Worm (Caenorhabditis elegans) whole organism, L3 larva: ENCODE results near the gene nlp-1.

Experiments used
- R02D3.7 ChIP-seq: fragments of 150-350 bp; optimal IDR thresholded peaks from 2 replicates; lab custom pipeline; 2014; ENCODE audit warnings: missing biosample characterization, missing genetic modification characterization
- ZK546.5 ChIP-seq: sonication (generic microtip); optimal IDR thresholded peaks from 2 replicates; lab custom pipeline; 2017; ENCODE audit warnings: missing biosample characterization, missing genetic modification characterization
- aly-2 ChIP-seq: fragments of 150-350 bp; optimal IDR thresholded peaks from 2 replicates; lab custom pipeline; 2014; ENCODE audit warnings: missing biosample characterization, missing genetic modification characterization
- ama-1 ChIP-seq: fragments of 150-350 bp; optimal IDR thresholded peaks from 2 replicates; lab custom pipeline; 2018
- ceh-28 ChIP-seq: fragments of 150-350 bp; optimal IDR thresholded peaks from 2 replicates; lab custom pipeline; 2014; ENCODE audit warnings: missing biosample characterization, missing genetic modification reagents, missing genetic modification characterization
- ceh-82 ChIP-seq: fragments of 150-350 bp; optimal IDR thresholded peaks from 2 replicates; lab custom pipeline; 2014; ENCODE audit warnings: missing biosample characterization, missing genetic modification characterization
- daf-12 ChIP-seq: fragments of 150-350 bp; optimal IDR thresholded peaks from 2 replicates; lab custom pipeline; 2014; ENCODE audit warnings: missing biosample characterization, missing genetic modification reagents, missing genetic modification characterization
- egl-27 ChIP-seq: sonication (generic microtip); optimal IDR thresholded peaks from 4 replicates; lab custom pipeline; 2017; ENCODE audit warnings: missing biosample characterization, missing genetic modification reagents, missing genetic modification characterization
- elt-2 ChIP-seq: sonication (generic microtip); optimal IDR thresholded peaks from 2 replicates; lab custom pipeline; 2016; ENCODE audit warnings: missing genetic modification reagents, mild to moderate bottlenecking, missing genetic modification characterization, missing compliant biosample characterization
- elt-3 ChIP-seq, 3 experiments: fragments of 150-350 bp in 1 of 3; sonication (generic microtip) in 2 of 3; optimal IDR thresholded peaks; 2 replicates in 2 of 3; 4 replicates in 1 of 3; lab custom pipeline; 2014 to 2017; ENCODE audit warnings: missing biosample characterization in 3 of 3, missing genetic modification characterization in 3 of 3
- eor-1 ChIP-seq, 2 experiments: fragments of 150-350 bp; optimal IDR thresholded peaks; 2 replicates each; lab custom pipeline; 2014 to 2018; ENCODE audit warnings: missing biosample characterization in 2 of 2, missing genetic modification characterization in 2 of 2
- fkh-10 ChIP-seq: sonication (generic microtip); optimal IDR thresholded peaks from 2 replicates; lab custom pipeline; 2017; ENCODE audit warnings: missing biosample characterization, missing genetic modification reagents, missing genetic modification characterization
- fkh-2 ChIP-seq: fragments of 150-350 bp; optimal IDR thresholded peaks from 2 replicates; lab custom pipeline; 2014; ENCODE audit warnings: missing biosample characterization, missing genetic modification reagents, missing genetic modification characterization
- jun-1 ChIP-seq: fragments of 150-350 bp; optimal IDR thresholded peaks from 2 replicates; lab custom pipeline; 2014; ENCODE audit warnings: missing biosample characterization, missing genetic modification reagents, missing genetic modification characterization
- lin-15B ChIP-seq: fragments of 150-350 bp; optimal IDR thresholded peaks from 2 replicates; lab custom pipeline; 2014; ENCODE audit warnings: missing biosample characterization, missing genetic modification characterization
- lin-39 ChIP-seq: fragments of 150-350 bp; optimal IDR thresholded peaks from 2 replicates; lab custom pipeline; 2018; ENCODE audit warnings: missing biosample characterization, missing genetic modification reagents, missing genetic modification characterization
- mml-1 ChIP-seq: fragments of 150-350 bp; sonication (generic microtip); optimal IDR thresholded peaks from 3 replicates; lab custom pipeline; 2014; ENCODE audit warnings: missing biosample characterization, missing genetic modification characterization
- nfya-1 ChIP-seq: sonication (generic microtip); optimal IDR thresholded peaks from 2 replicates; lab custom pipeline; 2017; ENCODE audit warnings: missing genetic modification characterization, mild to moderate bottlenecking, missing compliant biosample characterization, antibody characterized with exemption, moderate library complexity; ENCODE audit not compliant: insufficient read depth
- nhr-11 ChIP-seq: fragments of 150-350 bp; optimal IDR thresholded peaks from 2 replicates; lab custom pipeline; 2014; ENCODE audit warnings: missing biosample characterization, missing genetic modification characterization
- nhr-12 ChIP-seq: fragments of 150-350 bp; optimal IDR thresholded peaks from 2 replicates; lab custom pipeline; 2014; ENCODE audit warnings: missing biosample characterization, missing genetic modification characterization
- nhr-23 ChIP-seq: fragments of 150-350 bp; optimal IDR thresholded peaks from 2 replicates; lab custom pipeline; 2014; ENCODE audit warnings: missing biosample characterization, missing genetic modification reagents, missing genetic modification characterization
- nhr-237 ChIP-seq: fragments of 150-350 bp; optimal IDR thresholded peaks from 2 replicates; lab custom pipeline; 2014; ENCODE audit warnings: missing biosample characterization, missing genetic modification characterization
- nhr-25 ChIP-seq: sonication (generic microtip); optimal IDR thresholded peaks from 2 replicates; lab custom pipeline; 2017; ENCODE audit warnings: missing biosample characterization, missing genetic modification characterization
- nhr-67 ChIP-seq: fragments of 150-350 bp; optimal IDR thresholded peaks from 2 replicates; lab custom pipeline; 2014; ENCODE audit warnings: missing biosample characterization, missing genetic modification characterization
- nhr-76 ChIP-seq: fragments of 150-350 bp; sonication (generic microtip); optimal IDR thresholded peaks from 5 replicates; lab custom pipeline; 2014; ENCODE audit warnings: missing biosample characterization, missing genetic modification characterization
- nhr-77 ChIP-seq: fragments of 150-350 bp; optimal IDR thresholded peaks from 2 replicates; lab custom pipeline; 2014; ENCODE audit warnings: missing biosample characterization, missing genetic modification characterization
- pqm-1 ChIP-seq: fragments of 150-350 bp; optimal IDR thresholded peaks from 2 replicates; lab custom pipeline; 2017; ENCODE audit warnings: missing biosample characterization, missing genetic modification characterization, inconsistent platforms
- snpc-4 ChIP-seq: fragments of 150-350 bp; optimal IDR thresholded peaks from 2 replicates; lab custom pipeline; 2014; ENCODE audit warnings: missing biosample characterization, missing genetic modification characterization
- unc-62 ChIP-seq: fragments of 150-350 bp; sonication (generic microtip); optimal IDR thresholded peaks from 4 replicates; lab custom pipeline; 2014; ENCODE audit warnings: missing biosample characterization, missing genetic modification reagents, missing genetic modification characterization
- zag-1 ChIP-seq: fragments of 150-350 bp; optimal IDR thresholded peaks from 2 replicates; lab custom pipeline; 2014; ENCODE audit warnings: missing biosample characterization, missing genetic modification characterization
- ztf-11 ChIP-seq: fragments of 150-350 bp; optimal IDR thresholded peaks from 2 replicates; lab custom pipeline; 2014; ENCODE audit warnings: missing biosample characterization, missing genetic modification characterization

The nlp-1 gene

DNA sequence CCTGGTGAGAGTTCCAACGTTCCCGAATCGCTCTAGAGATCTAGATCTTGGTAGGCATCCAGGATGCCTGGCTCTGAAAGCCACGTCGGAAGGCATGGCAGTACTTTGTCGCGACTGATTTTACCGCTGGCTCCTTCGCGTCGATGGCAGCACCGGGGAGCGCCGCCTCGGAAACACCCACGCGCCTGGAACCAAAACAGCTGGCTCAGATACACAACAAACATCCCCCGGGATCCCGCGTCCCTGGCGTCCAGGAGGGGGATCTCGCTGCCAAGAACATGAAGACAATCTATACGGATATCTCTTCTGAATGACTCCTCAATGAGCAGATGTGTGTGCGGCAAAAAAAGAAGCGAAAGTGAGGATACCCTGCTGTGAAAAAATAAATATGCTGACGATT lies 5.9 kb downstream of the nlp-1 start:
- TF ChIP-seq nhr-11 (tag; lab: Kevin White, UChicago): no peak
- TF ChIP-seq, all 47 proteins: peak for 0

ce11 chrX:3733732-3734131 lies 6.4 kb downstream of the nlp-1 start, which contains the start of gene tag-18:
TSS of gene tag-18 (minus strand) at chrX:3734036.
- TF ChIP-seq nhr-12 (tag; lab: Kevin White, UChicago): no peak
- TF ChIP-seq ama-1: no peak
- no peak for TF ChIP-seq elt-2
- TF ChIP-seq fkh-10 (GFP tag; lab: Kevin White, UChicago): no peak
- TF ChIP-seq daf-12: no peak
- no peak for TF ChIP-seq elt-3 (tag; optimal IDR thresholded peaks at IDR 0.05; lab: Kevin White, UChicago)
- TF ChIP-seq jun-1 (tag; lab: Kevin White, UChicago): no peak
- TF ChIP-seq nhr-11 (tag; lab: Kevin White, UChicago): no peak
- TF ChIP-seq, all 47 proteins: peak for 0

ce11 chrX:3738617-3739016 lies 11.2 kb downstream of the nlp-1 start:
- TF ChIP-seq fkh-2 (no peak), ztf-11 (tag; lab: Kevin White, UChicago) (no peak), elt-2 (no peak)

- TF ChIP-seq nhr-77 (tag; lab: Kevin White, UChicago) (no peak), unc-62 (GFP tag; lab: Kevin White, UChicago) (no peak), nhr-76 (no peak), pqm-1 (tag; lab: Kevin White, UChicago) (no peak), lin-15B (tag; lab: Kevin White, UChicago) (no peak), zag-1 (tag; lab: Kevin White, UChicago) (no peak), nhr-67 (tag; lab: Kevin White, UChicago) (no peak), nhr-25 (tag; lab: Kevin White, UChicago) (no peak), mml-1 (tag; lab: Kevin White, UChicago) (no peak), ama-1 (no peak), nhr-237 (tag; lab: Kevin White, UChicago) (no peak), ceh-28 (no peak), lin-39 (tag; lab: Kevin White, UChicago) (no peak)
Measured at ce11 chrX:3742223-3742622, 14.8 kb downstream of the nlp-1 start, which contains the start of gene fkh-2. TSS of gene fkh-2 (minus strand) at chrX:3742323.

DNA sequence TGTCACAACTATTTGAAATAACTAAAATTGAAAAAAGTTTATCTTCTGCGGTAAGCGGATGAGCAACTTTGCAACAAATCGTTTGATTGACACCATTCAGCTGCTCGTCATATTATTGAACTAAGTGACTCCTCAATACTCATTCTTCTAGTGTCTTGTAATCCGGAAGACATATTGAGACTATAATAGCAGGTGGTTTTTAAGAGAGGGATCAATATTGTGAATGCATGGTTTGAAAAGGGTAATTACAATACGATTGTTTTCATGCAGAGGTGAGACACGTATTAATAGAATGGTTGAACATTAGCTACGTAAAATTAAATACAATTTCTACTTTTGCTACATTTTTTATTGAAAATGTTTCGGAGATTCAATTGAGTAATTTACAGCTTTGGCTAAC lies 15.8 kb downstream of the nlp-1 start:
- TF ChIP-seq nfya-1 (no peak), pqm-1 (tag; lab: Kevin White, UChicago) (no peak), nhr-25 (tag; lab: Kevin White, UChicago) (no peak), fkh-2 (no peak), ama-1 (no peak), nhr-23 (no peak), elt-2 (no peak), unc-62 (GFP tag; lab: Kevin White, UChicago) (no peak), fkh-10 (GFP tag; lab: Kevin White, UChicago) (no peak), nhr-237 (tag; lab: Kevin White, UChicago) (no peak), ceh-82 (tag; lab: Kevin White, UChicago) (no peak)

DNA sequence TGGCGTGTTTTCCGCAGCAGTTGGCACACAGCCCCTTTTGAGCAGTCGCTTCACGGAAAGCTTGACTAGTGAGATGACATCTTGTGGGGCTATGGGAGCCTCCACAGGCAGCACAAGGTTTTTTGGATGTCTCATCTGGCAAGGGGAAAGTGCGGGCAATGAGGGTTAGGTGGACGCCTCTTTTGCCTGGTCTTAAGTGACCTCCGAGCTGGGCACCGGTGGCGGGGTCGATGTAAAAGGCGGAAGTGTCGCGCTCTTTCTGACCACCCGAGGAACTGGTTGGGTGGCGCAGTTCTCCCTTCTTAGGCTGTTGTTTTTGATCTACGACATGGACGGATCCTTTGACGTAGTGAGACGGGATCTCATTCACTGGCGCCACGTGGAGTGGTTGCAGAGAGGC lies 24.0 kb downstream of the nlp-1 start:
- TF ChIP-seq nhr-25 (tag; lab: Kevin White, UChicago): no peak
- TF ChIP-seq unc-62 (GFP tag; lab: Kevin White, UChicago): no peak
- TF ChIP-seq lin-39 (tag; lab: Kevin White, UChicago): no peak
- no peak for TF ChIP-seq egl-27 (tag; lab: Kevin White, UChicago)
- no peak for TF ChIP-seq R02D3.7 (tag; lab: Kevin White, UChicago)
- TF ChIP-seq nhr-11 (tag; lab: Kevin White, UChicago): no peak
- no peak for TF ChIP-seq ceh-82 (tag; lab: Kevin White, UChicago)
- no peak for TF ChIP-seq nhr-237 (tag; lab: Kevin White, UChicago)
- TF ChIP-seq snpc-4 (tag; lab: Kevin White, UChicago): no peak
- TF ChIP-seq nhr-67 (tag; lab: Kevin White, UChicago): no peak
- no peak for TF ChIP-seq lin-15B (tag; lab: Kevin White, UChicago)
- TF ChIP-seq aly-2 (tag; lab: Kevin White, UChicago): no peak
- no peak for TF ChIP-seq pqm-1 (tag; lab: Kevin White, UChicago)
- no peak for TF ChIP-seq eor-1 (tag; optimal IDR thresholded peaks at IDR 0.05; lab: Kevin White, UChicago)
- no peak for TF ChIP-seq fkh-10 (GFP tag; lab: Kevin White, UChicago)
- TF ChIP-seq ztf-11 (tag; lab: Kevin White, UChicago): no peak
- no peak for TF ChIP-seq ceh-28
- TF ChIP-seq ZK546.5 (tag; lab: Kevin White, UChicago): no peak
- no peak for TF ChIP-seq daf-12
